Worm (Caenorhabditis elegans) whole organism, early embryonic: Measurements from ENCODE around the gene F02D8.4.
A peak's percentile ranks its signal among the peaks of the same experiment; 100 is the strongest.

Experiments
- B0310.2 ChIP-seq: sonication (generic microtip); optimal IDR thresholded peaks from 2 replicates; lab custom pipeline; 2016; ENCODE audit warnings: mild to moderate bottlenecking, missing genetic modification characterization, missing compliant biosample characterization
- F13C5.2 ChIP-seq: sonication (generic microtip); optimal IDR thresholded peaks from 2 replicates; lab custom pipeline; 2017; ENCODE audit warnings: mild to moderate bottlenecking, missing genetic modification characterization, inconsistent platforms, missing compliant biosample characterization
- aly-1 ChIP-seq: sonication (generic microtip); optimal IDR thresholded peaks from 2 replicates; lab custom pipeline; 2016; ENCODE audit warnings: missing genetic modification characterization, missing compliant biosample characterization
- ama-1 ChIP-seq: fragments of 150-350 bp; optimal IDR thresholded peaks from 2 replicates; lab custom pipeline; 2014
- ceh-13 ChIP-seq: fragments of 200-800 bp; sonication (Bioruptor generic); optimal IDR thresholded peaks from 2 replicates; lab custom pipeline; 2018; ENCODE audit warnings: mild to moderate bottlenecking, missing genetic modification characterization, missing compliant biosample characterization
- ceh-36 ChIP-seq: sonication (generic microtip); optimal IDR thresholded peaks from 2 replicates; lab custom pipeline; 2016; ENCODE audit warnings: missing genetic modification characterization, inconsistent platforms, missing compliant biosample characterization
- ets-7 ChIP-seq: sonication (generic microtip); optimal IDR thresholded peaks from 2 replicates; lab custom pipeline; 2016; ENCODE audit warnings: missing genotype, missing genetic modification characterization, missing compliant biosample characterization
- flt-1 ChIP-seq: fragments of 200-800 bp; sonication (Bioruptor generic); IDR thresholded peaks from 2 replicates; pipeline ENCODE4 v1.3.6; 2022; ENCODE audit warnings: missing genetic modification characterization, missing compliant biosample characterization
- hmbx-1 ChIP-seq: sonication (generic microtip); optimal IDR thresholded peaks from 2 replicates; lab custom pipeline; 2016; ENCODE audit warnings: mild to moderate bottlenecking, missing genetic modification characterization, missing compliant biosample characterization
- hmg-4 ChIP-seq: fragments of 200-800 bp; sonication (Bioruptor generic); optimal IDR thresholded peaks from 2 replicates; lab custom pipeline; 2018; ENCODE audit warnings: mild to moderate bottlenecking, missing genetic modification characterization, missing compliant biosample characterization
- hnd-1 ChIP-seq: sonication (generic microtip); optimal IDR thresholded peaks from 2 replicates; lab custom pipeline; 2016; ENCODE audit warnings: missing genetic modification characterization, missing compliant biosample characterization
- pes-1 ChIP-seq: fragments of 200-800 bp; sonication (Bioruptor generic); IDR thresholded peaks from 2 replicates; pipeline ENCODE4 v1.3.6; 2022; ENCODE audit warnings: missing genetic modification reagents, missing genetic modification characterization, missing compliant biosample characterization
- scrt-1 ChIP-seq: fragments of 200-800 bp; sonication (Bioruptor generic); IDR thresholded peaks from 2 replicates; pipeline ENCODE4 v1.3.6; 2022; ENCODE audit warnings: missing genetic modification characterization, missing compliant biosample characterization
- sea-1 ChIP-seq: fragments of 200-800 bp; sonication (Bioruptor generic); conservative IDR thresholded peaks from 2 replicates; pipeline ENCODE4 v1.3.6; 2022; ENCODE audit warnings: missing genetic modification characterization, missing compliant biosample characterization
- tbx-11 ChIP-seq: fragments of 200-800 bp; sonication (Bioruptor generic); IDR thresholded peaks from 2 replicates; pipeline ENCODE4 v1.3.6; 2022; ENCODE audit warnings: missing genetic modification characterization, missing compliant biosample characterization
- tbx-37 ChIP-seq: fragments of 200-800 bp; sonication (Bioruptor generic); conservative IDR thresholded peaks from 2 replicates; pipeline ENCODE4 v1.3.6; 2022; ENCODE audit warnings: missing genetic modification reagents, missing genetic modification characterization, missing compliant biosample characterization
- tra-4 ChIP-seq: sonication (generic microtip); optimal IDR thresholded peaks from 2 replicates; lab custom pipeline; 2017; ENCODE audit warnings: missing genetic modification characterization, missing compliant biosample characterization

The F02D8.4 gene

ce11 chrV:14991489-14991888 lies 6.8 kb downstream of the F02D8.4 start:
- TF ChIP-seq pes-1 (GFP tag; lab: Robert Waterston, UW) (no peak), hmbx-1 (tag; lab: Kevin White, UChicago) (no peak), B0310.2 (tag; lab: Kevin White, UChicago) (no peak), ceh-13 (GFP tag; lab: Kevin White, UChicago) (no peak), tbx-37 (GFP tag; lab: Robert Waterston, UW) (no peak), tra-4 (no peak), hmg-4 (GFP tag; lab: Kevin White, UChicago) (no peak), ets-7 (tag; lab: Kevin White, UChicago) (no peak), aly-1 (no peak)

ce11 chrV:14992627-14993117 lies 8.0 kb downstream of the F02D8.4 start, which contains the start of gene T01C3.3:
Gene T01C3.3 (minus strand): TSS chrV:14992677.
- TF ChIP-seq ama-1 (lab: Kevin White, UChicago) (no peak), ceh-36 (tag; lab: Kevin White, UChicago) (no peak), hnd-1 (tag; lab: Kevin White, UChicago) (no peak), ceh-13 (GFP tag; lab: Kevin White, UChicago) (no peak), tbx-11 (no peak), hmbx-1 (tag; lab: Kevin White, UChicago) (no peak), hmg-4 (GFP tag; lab: Kevin White, UChicago) (no peak), tbx-37 (GFP tag; lab: Robert Waterston, UW) (no peak), ets-7 (tag; lab: Kevin White, UChicago) (no peak), B0310.2 (tag; lab: Kevin White, UChicago) (no peak), pes-1 (GFP tag; lab: Robert Waterston, UW) (no peak), tra-4 (no peak), scrt-1 (GFP tag; lab: Robert Waterston, UW) (no peak), F13C5.2 (tag; lab: Kevin White, UChicago) (no peak), aly-1 (no peak), sea-1 (GFP tag; lab: Robert Waterston, UW) (no peak)

ce11 chrV:14993620-14994019 lies 8.9 kb downstream of the F02D8.4 start, which contains the start of gene fil-1:
Gene fil-1 (plus strand): TSS chrV:14993838.
- TF ChIP-seq hmbx-1 (tag; lab: Kevin White, UChicago) (no peak), ets-7 (tag; lab: Kevin White, UChicago) (no peak), tra-4 (no peak)

ce11 chrV:14996236-14996635 lies 11.5 kb downstream of the F02D8.4 start, which contains the start of gene irld-14:
Gene irld-14 (plus strand): TSS chrV:14996536.
- TF ChIP-seq tra-4 (no peak), sea-1 (GFP tag; lab: Robert Waterston, UW) (no peak), B0310.2 (tag; lab: Kevin White, UChicago) (no peak), ets-7 (tag; lab: Kevin White, UChicago) (no peak), scrt-1 (GFP tag; lab: Robert Waterston, UW) (no peak), F13C5.2 (tag; lab: Kevin White, UChicago) (no peak)

- TF ChIP-seq flt-1 (GFP tag; lab: Robert Waterston, UW) (no peak), ets-7 (tag; lab: Kevin White, UChicago) (no peak), sea-1 (GFP tag; lab: Robert Waterston, UW) (no peak), hnd-1 (tag; lab: Kevin White, UChicago) (no peak), ama-1 (lab: Kevin White, UChicago) (no peak), aly-1 (no peak), pes-1 (GFP tag; lab: Robert Waterston, UW) (no peak), tbx-37 (GFP tag; lab: Robert Waterston, UW) (no peak), B0310.2 (tag; lab: Kevin White, UChicago) (no peak)
Measured at ce11 chrV:14999485-15000023, 14.9 kb downstream of the F02D8.4 start, which contains the start of gene T01C3.11. Gene T01C3.11 (plus strand): TSS chrV:14999535.

ce11 chrV:15000055-15000704 lies 15.5 kb downstream of the F02D8.4 start, which contains the start of gene rps-16:
Gene rps-16 (minus strand): TSS chrV:15000541.
- peak; percentile 33 for TF ChIP-seq ama-1 (lab: Kevin White, UChicago)
- TF ChIP-seq hmbx-1 (tag; lab: Kevin White, UChicago): no peak

ce11 chrV:15001536-15001935 lies 16.8 kb downstream of the F02D8.4 start:
- TF ChIP-seq flt-1 (GFP tag; lab: Robert Waterston, UW) (no peak), tbx-37 (GFP tag; lab: Robert Waterston, UW) (no peak), scrt-1 (GFP tag; lab: Robert Waterston, UW) (no peak), hnd-1 (tag; lab: Kevin White, UChicago) (no peak), ama-1 (lab: Kevin White, UChicago) (no peak), tra-4 (no peak), hmbx-1 (tag; lab: Kevin White, UChicago) (no peak), B0310.2 (tag; lab: Kevin White, UChicago) (no peak)

ce11 chrV:15002184-15002690 lies 17.5 kb downstream of the F02D8.4 start, which contains the start of the genes fib-1 and mut-15:
Gene fib-1 (minus strand): TSS chrV:15002223.
Gene mut-15 (plus strand): TSS chrV:15002543.
- TF ChIP-seq ama-1 (lab: Kevin White, UChicago) (no peak), pes-1 (GFP tag; lab: Robert Waterston, UW) (no peak; the same call in 1 of the 2 replicates), hmg-4 (GFP tag; lab: Kevin White, UChicago) (peak; percentile 48), sea-1 (GFP tag; lab: Robert Waterston, UW) (no peak), ceh-36 (tag; lab: Kevin White, UChicago) (no peak), tbx-11 (no peak), tbx-37 (GFP tag; lab: Robert Waterston, UW) (no peak; the same call in 1 of the 2 replicates), ets-7 (tag; lab: Kevin White, UChicago) (peak; percentile 60), tra-4 (no peak), B0310.2 (tag; lab: Kevin White, UChicago) (peak; percentile 24), hnd-1 (tag; lab: Kevin White, UChicago) (no peak), F13C5.2 (tag; lab: Kevin White, UChicago) (peak; percentile 86), hmbx-1 (tag; lab: Kevin White, UChicago) (no peak), scrt-1 (GFP tag; lab: Robert Waterston, UW) (no peak), flt-1 (GFP tag; lab: Robert Waterston, UW) (no peak), ceh-13 (GFP tag; lab: Kevin White, UChicago) (peak; percentile 41)
